Fruit fly (Drosophila melanogaster) whole organism, wandering third instar larva: ENCODE data around the gene CG15446.
A peak's percentile ranks its signal among the peaks of the same experiment; 100 is the strongest.

Experiments
- Abd-B ChIP-seq: fragments of >200 bp; optimal IDR thresholded peaks from 2 replicates; lab custom pipeline; 2017; ENCODE audit warnings: missing biosample characterization, missing genetic modification characterization
- CG32264 ChIP-seq: fragments of 200-800 bp; sonication (Bioruptor generic); optimal IDR thresholded peaks from 2 replicates; lab custom pipeline; 2016; ENCODE audit warnings: missing biosample characterization, missing genetic modification characterization
- CG9705 ChIP-seq: fragments of 200-800 bp; sonication (Bioruptor generic); optimal IDR thresholded peaks from 2 replicates; lab custom pipeline; 2018; ENCODE audit warnings: missing biosample characterization, mild to moderate bottlenecking, missing genetic modification characterization
- Dfd ChIP-seq: fragments of >200 bp; optimal IDR thresholded peaks from 2 replicates; lab custom pipeline; 2017; ENCODE audit warnings: missing biosample characterization, missing genetic modification characterization
- Dif ChIP-seq: fragments of 200-275, 200-300 bp; sonication (Bioruptor generic); optimal IDR thresholded peaks from 2 replicates; lab custom pipeline; 2018; ENCODE audit warnings: missing biosample characterization, missing genetic modification characterization; ENCODE audit not compliant: partially characterized antibody
- GATAd ChIP-seq: sonication (Bioruptor generic); optimal IDR thresholded peaks from 2 replicates; lab custom pipeline; 2016; ENCODE audit warnings: missing biosample characterization, missing genetic modification characterization
- HLH106 ChIP-seq: fragments of 200-800 bp; optimal IDR thresholded peaks from 3 replicates; lab custom pipeline; 2019; ENCODE audit warnings: missing biosample characterization, mild to moderate bottlenecking, missing genetic modification characterization, moderate library complexity
- Hnf4 ChIP-seq: fragments of 200-800 bp; sonication (Bioruptor generic); optimal IDR thresholded peaks from 2 replicates; lab custom pipeline; 2016; ENCODE audit warnings: missing biosample characterization, mild to moderate bottlenecking, missing genetic modification characterization
- Hr83 ChIP-seq: fragments of 200-300 bp; sonication (Bioruptor generic); optimal IDR thresholded peaks from 2 replicates; lab custom pipeline; 2016; ENCODE audit warnings: missing biosample characterization, mild to moderate bottlenecking, missing genetic modification characterization, moderate library complexity; ENCODE audit not compliant: poor library complexity, severe bottlenecking
- Jra ChIP-seq: sonication (Bioruptor generic); optimal IDR thresholded peaks from 2 replicates; lab custom pipeline; 2016; ENCODE audit warnings: missing biosample characterization, missing genetic modification characterization
- Mio ChIP-seq: sonication (Bioruptor generic); optimal IDR thresholded peaks from 2 replicates; lab custom pipeline; 2016; ENCODE audit warnings: missing biosample characterization, missing genetic modification characterization
- Myc ChIP-seq: fragments of >200 bp; optimal IDR thresholded peaks from 2 replicates; lab custom pipeline; 2017
- N ChIP-seq: fragments of >200 bp; optimal IDR thresholded peaks from 2 replicates; lab custom pipeline; 2018; ENCODE audit warnings: missing biosample characterization, missing external identifiers, missing genetic modification characterization
- OdsH ChIP-seq: fragments of 200-800 bp; sonication (Bioruptor generic); optimal IDR thresholded peaks from 2 replicates; lab custom pipeline; 2016; ENCODE audit warnings: missing biosample characterization, mild to moderate bottlenecking, missing genetic modification characterization
- Rel ChIP-seq, 2 experiments: fragments of 200-800 bp; sonication (Bioruptor generic) in 1 of 2; optimal IDR thresholded peaks; 2 replicates in 1 of 2; 3 replicates in 1 of 2; lab custom pipeline; 2016 to 2019; ENCODE audit warnings: mild to moderate bottlenecking in 2 of 2, missing biosample characterization in 2 of 2, missing genetic modification characterization in 2 of 2, moderate library complexity in 1 of 2
- Sp1 ChIP-seq: fragments of 200-800 bp; sonication (Bioruptor generic); optimal IDR thresholded peaks from 3 replicates; lab custom pipeline; 2019; ENCODE audit warnings: missing biosample characterization, mild to moderate bottlenecking, missing genetic modification characterization, moderate library complexity
- Vsx2 ChIP-seq: fragments of 200-300, 225-300 bp; sonication (Bioruptor generic); optimal IDR thresholded peaks from 2 replicates; lab custom pipeline; 2018; ENCODE audit warnings: missing biosample characterization, missing genetic modification characterization; ENCODE audit not compliant: partially characterized antibody
- br ChIP-seq: fragments of 200-800 bp; sonication (Bioruptor generic); optimal IDR thresholded peaks from 2 replicates; lab custom pipeline; 2016; ENCODE audit warnings: missing biosample characterization, missing genetic modification characterization
- brk ChIP-seq: fragments of 200-800 bp; sonication (Bioruptor generic); optimal IDR thresholded peaks from 2 replicates; lab custom pipeline; 2016; ENCODE audit warnings: missing biosample characterization, mild to moderate bottlenecking, missing genetic modification characterization
- dl ChIP-seq, 2 experiments: fragments of 175-275, 200-275 bp in 1 of 2; fragments of 200-275 bp in 1 of 2; sonication (Bioruptor generic); optimal IDR thresholded peaks; lab custom pipeline; 2018; ENCODE audit warnings: mild to moderate bottlenecking in 2 of 2, missing biosample characterization in 2 of 2, missing genetic modification characterization in 2 of 2, moderate library complexity in 2 of 2; ENCODE audit not compliant: partially characterized antibody in 2 of 2, insufficient read depth in 1 of 2
- dmrt93B ChIP-seq: fragments of 200-800 bp; sonication (Bioruptor generic); optimal IDR thresholded peaks from 2 replicates; lab custom pipeline; 2018; ENCODE audit warnings: missing biosample characterization, mild to moderate bottlenecking, missing genetic modification characterization
- dsf ChIP-seq: sonication (Bioruptor generic); optimal IDR thresholded peaks from 2 replicates; lab custom pipeline; 2016; ENCODE audit warnings: missing biosample characterization, missing genetic modification characterization, borderline replicate concordance
- ey ChIP-seq: fragments of 200-800 bp; sonication (Bioruptor generic); optimal IDR thresholded peaks from 2 replicates; lab custom pipeline; 2016; ENCODE audit warnings: missing biosample characterization, missing genetic modification characterization
- foxo ChIP-seq, 2 experiments: fragments of 200-800 bp; sonication (Bioruptor generic); optimal IDR thresholded peaks; 2 replicates in 1 of 2; 3 replicates in 1 of 2; lab custom pipeline; 2016 to 2017; ENCODE audit warnings: missing biosample characterization in 2 of 2, missing genetic modification characterization in 2 of 2
- fru ChIP-seq: fragments of 200-800 bp; sonication (Bioruptor generic); optimal IDR thresholded peaks from 3 replicates; lab custom pipeline; 2016; ENCODE audit warnings: missing biosample characterization, mild to moderate bottlenecking, missing genetic modification characterization
- h ChIP-seq: fragments of 200-800 bp; sonication (Bioruptor generic); optimal IDR thresholded peaks from 3 replicates; lab custom pipeline; 2016; ENCODE audit warnings: missing biosample characterization, mild to moderate bottlenecking, missing genetic modification characterization
- jim ChIP-seq: fragments of 175-275, 200-325 bp; sonication (Bioruptor generic); optimal IDR thresholded peaks from 2 replicates; lab custom pipeline; 2016; ENCODE audit warnings: missing biosample characterization, mild to moderate bottlenecking, missing genetic modification characterization
- lola ChIP-seq: fragments of >200 bp; optimal IDR thresholded peaks from 2 replicates; lab custom pipeline; 2017; ENCODE audit warnings: missing biosample characterization, missing genetic modification characterization
- pan ChIP-seq: fragments of >200 bp; optimal IDR thresholded peaks from 2 replicates; lab custom pipeline; 2017
- psq ChIP-seq: fragments of 200-800 bp; sonication (Bioruptor generic); optimal IDR thresholded peaks from 3 replicates; lab custom pipeline; 2017; ENCODE audit warnings: missing biosample characterization, mild to moderate bottlenecking, missing genetic modification characterization, moderate library complexity
- rgr ChIP-seq: fragments of 200-800 bp; sonication (Bioruptor generic); optimal IDR thresholded peaks from 3 replicates; lab custom pipeline; 2016; ENCODE audit warnings: missing biosample characterization, mild to moderate bottlenecking, missing genetic modification characterization
- sage ChIP-seq: fragments of 200-800 bp; sonication (Bioruptor generic); optimal IDR thresholded peaks from 2 replicates; lab custom pipeline; 2016; ENCODE audit warnings: missing biosample characterization, mild to moderate bottlenecking, missing genetic modification characterization
- sv ChIP-seq: fragments of 200-800 bp; sonication (Bioruptor generic); optimal IDR thresholded peaks from 3 replicates; lab custom pipeline; 2016; ENCODE audit warnings: missing biosample characterization, missing genetic modification characterization
- tai ChIP-seq: sonication (Bioruptor generic); optimal IDR thresholded peaks from 2 replicates; lab custom pipeline; 2016; ENCODE audit warnings: missing biosample characterization, missing genetic modification characterization
- usp ChIP-seq: fragments of >200 bp; optimal IDR thresholded peaks from 2 replicates; lab custom pipeline; 2017; ENCODE audit warnings: missing biosample characterization, missing genetic modification characterization

CG15446 gene

DNA sequence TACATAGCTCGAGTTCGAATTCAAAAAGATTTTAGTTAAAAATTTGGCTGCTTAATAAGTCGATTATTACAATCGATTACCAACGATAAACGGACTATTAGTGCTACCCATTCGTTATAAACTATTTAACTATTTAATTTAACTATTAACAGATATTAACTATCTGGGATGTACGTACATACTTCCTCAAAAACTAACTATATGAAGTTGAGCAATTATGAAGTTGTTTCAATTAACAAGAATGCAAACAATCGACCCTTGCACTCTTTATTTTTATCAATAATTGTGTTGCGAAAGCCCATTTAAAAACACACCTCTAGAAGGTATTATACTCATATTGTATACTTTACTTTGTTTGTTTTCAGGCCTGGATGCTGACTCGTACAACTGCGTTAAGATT, 4.3 kb upstream of the CG15446 start, which contains the start of gene CG1503:
CG1503 (minus strand) TSS at position 101 of the 400 bp plus-strand sequence.
- TF ChIP-seq usp (GFP tag; lab: Kevin White, UChicago): no peak
- TF ChIP-seq Sp1: no peak
- no peak for TF ChIP-seq lola (GFP tag; lab: Kevin White, UChicago)
- TF ChIP-seq GATAd (GFP tag; lab: Kevin White, UChicago): no peak
- TF ChIP-seq Dif (GFP tag; lab: Kevin White, UChicago): no peak
- no peak for TF ChIP-seq N (GFP tag; lab: Kevin White, UChicago)
- no peak for TF ChIP-seq brk (GFP tag; lab: Kevin White, UChicago)
- TF ChIP-seq rgr (GFP tag; lab: Kevin White, UChicago): no peak
- no peak for TF ChIP-seq dmrt93B (GFP tag; lab: Kevin White, UChicago)
- no peak for TF ChIP-seq sage (GFP tag; lab: Kevin White, UChicago)
- TF ChIP-seq Jra (GFP tag; lab: Kevin White, UChicago): no peak
- TF ChIP-seq Hr83 (GFP tag; lab: Kevin White, UChicago): no peak
- no peak for TF ChIP-seq foxo (GFP tag; optimal IDR thresholded peaks at IDR 0.05; lab: Kevin White, UChicago)
- no peak for TF ChIP-seq HLH106 (tag; lab: Kevin White, UChicago)
- no peak for TF ChIP-seq Rel (GFP tag; optimal IDR thresholded peaks at IDR 0.05; lab: Kevin White, UChicago)
- no peak for TF ChIP-seq Rel (tag; optimal IDR thresholded peaks at IDR 0.05; lab: Kevin White, UChicago)
- TF ChIP-seq Mio (GFP tag; lab: Kevin White, UChicago): no peak
- no peak for TF ChIP-seq sv (GFP tag; lab: Kevin White, UChicago)
- TF ChIP-seq Myc (lab: Kevin White, UChicago): no peak
- no peak for TF ChIP-seq br (GFP tag; lab: Kevin White, UChicago)
- no peak for TF ChIP-seq tai (GFP tag; lab: Kevin White, UChicago)

DNA sequence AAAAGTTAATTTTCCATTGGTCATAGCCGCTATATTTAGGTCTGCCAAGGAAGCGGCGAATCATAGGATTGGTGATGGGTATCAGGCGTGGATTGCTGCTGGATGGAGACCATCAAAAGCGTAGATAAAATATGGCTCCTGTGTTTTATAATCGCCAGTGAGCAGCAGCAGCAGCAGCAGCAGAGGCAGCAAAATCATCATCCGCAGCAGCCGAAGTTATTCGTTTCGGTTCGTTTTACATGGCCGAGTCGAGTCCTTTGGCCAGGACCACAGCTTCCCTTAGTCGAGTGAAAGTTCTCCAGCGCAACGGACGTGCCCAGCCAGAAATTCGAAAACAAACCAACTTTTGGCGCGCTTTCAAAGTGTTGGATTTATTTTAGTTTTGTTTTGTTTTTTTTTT, 8.5 kb downstream of the CG15446 start, which contains the start of gene stg1:
stg1 (plus strand) TSS at position 301 of the 400 bp plus-strand sequence.
- TF ChIP-seq h (GFP tag; lab: Kevin White, UChicago): no peak
- TF ChIP-seq CG32264: no peak
- no peak for TF ChIP-seq Hnf4
- no peak for TF ChIP-seq rgr (GFP tag; lab: Kevin White, UChicago)
- TF ChIP-seq Abd-B (GFP tag; lab: Kevin White, UChicago): no peak
- TF ChIP-seq pan (lab: Kevin White, UChicago): no peak
- TF ChIP-seq ey (GFP tag; lab: Kevin White, UChicago): no peak

DNA sequence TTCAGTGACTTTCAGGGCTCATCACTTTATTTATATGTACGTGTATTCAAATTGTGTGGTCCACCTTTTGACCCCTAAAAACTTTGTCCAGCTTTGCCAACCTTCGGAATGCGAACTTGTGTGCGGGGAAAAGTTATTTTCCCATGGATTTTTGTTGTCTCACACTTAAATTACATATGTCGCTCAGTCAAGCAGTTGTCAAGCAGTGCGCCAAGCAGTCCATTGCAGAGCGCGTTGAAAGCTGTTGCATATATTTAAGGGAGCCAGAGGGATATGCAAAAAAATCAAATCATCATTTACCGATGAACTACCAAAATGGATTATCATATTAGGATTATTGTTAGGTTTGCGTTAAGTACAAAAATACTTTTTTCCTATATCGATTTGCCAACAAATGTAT, 18.8 kb downstream of the CG15446 start:
- no peak for TF ChIP-seq lola (GFP tag; lab: Kevin White, UChicago)
- TF ChIP-seq ey (GFP tag; lab: Kevin White, UChicago): no peak
- TF ChIP-seq N (GFP tag; lab: Kevin White, UChicago): peak; percentile 17

DNA sequence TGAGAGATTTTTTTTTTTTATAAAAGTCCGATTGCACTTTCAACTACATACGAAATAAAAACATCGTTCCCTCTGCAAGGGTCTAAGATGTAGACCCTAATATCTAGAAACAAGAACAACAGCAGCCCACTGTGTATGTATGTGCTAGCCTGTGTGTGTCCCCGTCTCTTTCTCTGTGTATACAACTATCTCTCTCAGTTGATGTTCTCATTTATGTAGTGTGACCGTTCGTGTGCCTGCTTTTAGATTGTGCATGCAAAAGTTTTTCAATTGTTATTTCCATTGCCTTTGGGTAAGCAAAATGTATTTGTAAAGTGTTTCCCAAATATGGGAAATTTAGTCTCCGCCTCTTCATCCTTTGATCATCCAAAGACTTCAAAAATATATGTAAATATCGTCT, 21.7 kb downstream of the CG15446 start:
- TF ChIP-seq jim (GFP tag; lab: Kevin White, UChicago) (no peak), Vsx2 (GFP tag; lab: Kevin White, UChicago) (no peak), lola (GFP tag; lab: Kevin White, UChicago) (no peak), Sp1 (no peak), CG32264 (no peak), dsf (GFP tag; lab: Kevin White, UChicago) (no peak), fru (no peak), foxo (GFP tag; optimal IDR thresholded peaks at IDR 0.05; lab: Kevin White, UChicago) (no peak), usp (GFP tag; lab: Kevin White, UChicago) (no peak), Dfd (GFP tag; lab: Kevin White, UChicago) (no peak), brk (GFP tag; lab: Kevin White, UChicago) (no peak), Hr83 (GFP tag; lab: Kevin White, UChicago) (no peak), Jra (GFP tag; lab: Kevin White, UChicago) (no peak), dmrt93B (GFP tag; lab: Kevin White, UChicago) (no peak)
- TF ChIP-seq, all 38 proteins: peak for 0

DNA sequence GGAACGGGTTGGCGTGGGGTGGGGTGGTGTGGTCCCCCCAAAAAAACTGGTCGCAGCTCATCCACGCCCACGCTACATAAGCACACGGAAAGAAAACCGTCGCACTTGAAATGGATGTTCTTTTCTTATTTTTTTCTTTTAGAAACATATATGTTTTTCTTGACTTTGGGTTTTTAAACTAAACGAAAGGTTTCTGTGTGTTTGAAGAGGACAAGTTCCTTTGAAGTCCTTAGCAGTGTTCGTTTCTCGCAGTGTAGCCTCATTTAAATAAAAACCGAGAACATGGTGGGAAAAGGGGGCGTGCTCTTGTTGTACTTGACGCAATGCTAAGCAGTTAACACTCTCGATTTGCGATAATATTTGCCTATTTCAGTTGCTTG, 27.7 kb downstream of the CG15446 start:
- TF ChIP-seq Abd-B (GFP tag; lab: Kevin White, UChicago): no peak
- TF ChIP-seq CG32264: peak; percentile 20
- no peak for TF ChIP-seq GATAd (GFP tag; lab: Kevin White, UChicago)
- TF ChIP-seq h (GFP tag; lab: Kevin White, UChicago): peak; percentile 59
- TF ChIP-seq Jra (GFP tag; lab: Kevin White, UChicago): no peak
- TF ChIP-seq N (GFP tag; lab: Kevin White, UChicago): no peak
- TF ChIP-seq Vsx2 (GFP tag; lab: Kevin White, UChicago): no peak
- TF ChIP-seq Myc (lab: Kevin White, UChicago): no peak
- TF ChIP-seq sv (GFP tag; lab: Kevin White, UChicago): no peak
- TF ChIP-seq OdsH: peak; percentile 51
- TF ChIP-seq psq (GFP tag; lab: Kevin White, UChicago): no peak
- peak; percentile 62 for TF ChIP-seq rgr (GFP tag; lab: Kevin White, UChicago)
- TF ChIP-seq dsf (GFP tag; lab: Kevin White, UChicago): no peak
- TF ChIP-seq Hr83 (GFP tag; lab: Kevin White, UChicago): no peak
- no peak for TF ChIP-seq Rel (GFP tag; optimal IDR thresholded peaks at IDR 0.05; lab: Kevin White, UChicago)
- TF ChIP-seq Rel (tag; optimal IDR thresholded peaks at IDR 0.05; lab: Kevin White, UChicago): peak; percentile 12
- no peak for TF ChIP-seq usp (GFP tag; lab: Kevin White, UChicago)
- no peak for TF ChIP-seq dl (GFP tag; optimal IDR thresholded peaks at IDR 0.05; lab: Kevin White, UChicago; ENCODE audit: insufficient read depth in 1 of 2, partially characterized antibody in 2 of 2)
- TF ChIP-seq jim (GFP tag; lab: Kevin White, UChicago): no peak
- TF ChIP-seq foxo (GFP tag; optimal IDR thresholded peaks at IDR 0.05; lab: Kevin White, UChicago): peak in 1 of 2 experiments; percentile 53
- no peak for TF ChIP-seq Sp1
- peak; percentile 50 for TF ChIP-seq ey (GFP tag; lab: Kevin White, UChicago)
- TF ChIP-seq lola (GFP tag; lab: Kevin White, UChicago): no peak
- no peak for TF ChIP-seq Dfd (GFP tag; lab: Kevin White, UChicago)
- peak; percentile 20 for TF ChIP-seq fru
- no peak for TF ChIP-seq CG9705
- no peak for TF ChIP-seq Mio (GFP tag; lab: Kevin White, UChicago)
